Worm (Caenorhabditis elegans): ENCODE measurements around the gene C09B9.1.

ce11 chrIV:5005154-5005553 lies 32.4 kb upstream of the C09B9.1 start:
- TF ChIP-seq tbx-11 (GFP tag; IDR thresholded peaks at IDR 0.05), result no peak
- no peak for TF ChIP-seq F13C5.2 (tag; optimal IDR thresholded peaks at IDR 0.05)

Data from whole organism, early embryonic.